Fruit fly (Drosophila melanogaster): ENCODE measurements around the gene Sras.

The Sras gene

DNA sequence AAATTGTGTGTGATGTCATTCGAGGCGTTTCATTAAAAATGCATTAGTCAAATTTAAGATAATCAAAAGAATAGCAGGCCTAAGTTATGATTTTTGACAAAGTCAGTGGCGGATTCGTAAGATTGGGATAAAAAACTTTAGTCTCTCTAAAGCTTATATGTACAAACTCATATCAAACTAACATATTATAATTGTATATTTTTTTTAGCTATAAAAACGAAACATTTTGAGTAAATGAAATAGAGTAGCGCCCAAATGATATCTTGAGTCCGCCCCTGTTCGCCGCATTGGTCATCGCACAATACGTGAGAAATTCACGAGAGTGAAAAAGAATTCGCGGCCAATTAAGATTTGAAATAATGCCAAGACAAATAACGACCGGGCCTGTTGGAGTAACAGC is 9.2 kb upstream of the Sras start (continued):
- TF ChIP-seq dmrt99B (tag; optimal IDR thresholded peaks at IDR 0.05) (peak; percentile 46), CG3847 (GFP tag; IDR thresholded peaks at IDR 0.05) (peak; percentile 32; the same call in 1 of the 2 replicates), CG1529 (GFP tag; optimal IDR thresholded peaks at IDR 0.05) (no peak), mld (GFP tag; IDR thresholded peaks at IDR 0.05; ENCODE audit: partially characterized antibody) (no peak), Oli (tag; optimal IDR thresholded peaks at IDR 0.05) (peak; percentile 47), onecut (GFP tag; IDR thresholded peaks at IDR 0.05) (0 out of 2 replicates have a peak, but pooled peaks have one; percentile 8), wor (GFP tag; IDR thresholded peaks at IDR 0.05) (no peak), tx (GFP tag; optimal IDR thresholded peaks at IDR 0.05) (no peak), jumu (GFP tag; optimal IDR thresholded peaks at IDR 0.05) (no peak), TFAM (GFP tag; optimal IDR thresholded peaks at IDR 0.05) (no peak), HmgD (GFP tag; optimal IDR thresholded peaks at IDR 0.05) (no peak), CG34224 (GFP tag; IDR thresholded peaks at IDR 0.05; ENCODE audit: partially characterized antibody) (no peak), CG1792 (GFP tag; optimal IDR thresholded peaks at IDR 0.05) (no peak), ERR (GFP tag; optimal IDR thresholded peaks at IDR 0.05) (no peak), pfk (GFP tag; optimal IDR thresholded peaks at IDR 0.05) (no peak), CG2678 (tag; optimal IDR thresholded peaks at IDR 0.05) (peak; percentile 67), fu2 (GFP tag; optimal IDR thresholded peaks at IDR 0.05) (no peak), bigmax (GFP tag; optimal IDR thresholded peaks at IDR 0.05) (no peak), CG12391 (tag; optimal IDR thresholded peaks at IDR 0.05) (no peak), btn (GFP tag; optimal IDR thresholded peaks at IDR 0.05) (no peak), YL-1 (GFP tag; optimal IDR thresholded peaks at IDR 0.05) (no peak), CG5953 (GFP tag; IDR thresholded peaks at IDR 0.05) (no peak), fd64A (GFP tag; optimal IDR thresholded peaks at IDR 0.05) (no peak), CoRest (tag; optimal IDR thresholded peaks at IDR 0.05) (peak; percentile 67), CG10654 (GFP tag; optimal IDR thresholded peaks at IDR 0.05) (peak; percentile 7), CG13123 (GFP tag; optimal IDR thresholded peaks at IDR 0.05) (no peak), CG10366 (GFP tag; IDR thresholded peaks at IDR 0.05) (peak; percentile 54), CG15269 (tag; optimal IDR thresholded peaks at IDR 0.05) (peak; percentile 82), MBD-R2 (GFP tag; IDR thresholded peaks at IDR 0.05) (peak; percentile 50; the same call in 1 of the 2 replicates), CG11723 (GFP tag; optimal IDR thresholded peaks at IDR 0.05) (no peak), CG31224 (GFP tag; IDR thresholded peaks at IDR 0.05) (peak; percentile 68), pum (GFP tag; optimal IDR thresholded peaks at IDR 0.05) (no peak), Hr51 (GFP tag; optimal IDR thresholded peaks at IDR 0.05) (no peak), klu (GFP tag; IDR thresholded peaks at IDR 0.05) (peak; percentile 28; the same call in 1 of the 2 replicates), CG10431 (GFP tag; optimal IDR thresholded peaks at IDR 0.05) (no peak), CG18262 (tag; optimal IDR thresholded peaks at IDR 0.05) (peak; percentile 35), ham (GFP tag; IDR thresholded peaks at IDR 0.05) (no peak), salm (tag; optimal IDR thresholded peaks at IDR 0.05) (no peak), CG7963 (GFP tag; IDR thresholded peaks at IDR 0.05; ENCODE audit: partially characterized antibody) (no peak), CG6683 (GFP tag; optimal IDR thresholded peaks at IDR 0.05) (no peak), CG4730 (GFP tag; IDR thresholded peaks at IDR 0.05) (peak; percentile 35; the same call in 1 of the 2 replicates), grn (GFP tag; optimal IDR thresholded peaks at IDR 0.05) (no peak), tgo (GFP tag; IDR thresholded peaks at IDR 0.05) (peak; percentile 66; the same call in 2 of the 3 replicates), Bteb2 (GFP tag; optimal IDR thresholded peaks at IDR 0.05) (no peak), dimm (GFP tag; IDR thresholded peaks at IDR 0.05) (no peak), p53 (GFP tag; optimal IDR thresholded peaks at IDR 0.05) (no peak), MESR4 (GFP tag; optimal IDR thresholded peaks at IDR 0.05) (no peak), NC2α (GFP tag; optimal IDR thresholded peaks at IDR 0.05) (no peak), CG7987 (GFP tag; optimal IDR thresholded peaks at IDR 0.05) (no peak), chn (GFP tag; optimal IDR thresholded peaks at IDR 0.05) (no peak), CG33557 (GFP tag; optimal IDR thresholded peaks at IDR 0.05) (no peak), CG9609 (GFP tag; optimal IDR thresholded peaks at IDR 0.05) (no peak)
